Worm (Caenorhabditis elegans) whole organism, L3 larva: ENCODE data around the gene C25E10.7.

Source experiments
- ZK546.5 ChIP-seq: sonication (generic microtip); optimal IDR thresholded peaks from 2 replicates; lab custom pipeline; 2017; ENCODE audit warnings: missing biosample characterization, missing genetic modification characterization
- aly-2 ChIP-seq: fragments of 150-350 bp; optimal IDR thresholded peaks from 2 replicates; lab custom pipeline; 2014; ENCODE audit warnings: missing biosample characterization, missing genetic modification characterization
- ama-1 ChIP-seq: fragments of 150-350 bp; optimal IDR thresholded peaks from 2 replicates; lab custom pipeline; 2018
- ceh-28 ChIP-seq: fragments of 150-350 bp; optimal IDR thresholded peaks from 2 replicates; lab custom pipeline; 2014; ENCODE audit warnings: missing biosample characterization, missing genetic modification reagents, missing genetic modification characterization
- ceh-82 ChIP-seq: fragments of 150-350 bp; optimal IDR thresholded peaks from 2 replicates; lab custom pipeline; 2014; ENCODE audit warnings: missing biosample characterization, missing genetic modification characterization
- ceh-9 ChIP-seq: sonication (generic microtip); optimal IDR thresholded peaks from 2 replicates; lab custom pipeline; 2018; ENCODE audit warnings: missing biosample characterization, missing genetic modification characterization
- daf-12 ChIP-seq: fragments of 150-350 bp; optimal IDR thresholded peaks from 2 replicates; lab custom pipeline; 2014; ENCODE audit warnings: missing biosample characterization, missing genetic modification reagents, missing genetic modification characterization
- egl-5 ChIP-seq: fragments of 150-350 bp; optimal IDR thresholded peaks from 2 replicates; lab custom pipeline; 2017; ENCODE audit warnings: missing biosample characterization, missing genetic modification reagents, missing genetic modification characterization, inconsistent platforms
- elt-1 ChIP-seq: fragments of 150-350 bp; optimal IDR thresholded peaks from 2 replicates; lab custom pipeline; 2014; ENCODE audit warnings: missing biosample characterization, missing genetic modification characterization
- elt-2 ChIP-seq: sonication (generic microtip); optimal IDR thresholded peaks from 2 replicates; lab custom pipeline; 2016; ENCODE audit warnings: missing genetic modification reagents, mild to moderate bottlenecking, missing genetic modification characterization, missing compliant biosample characterization
- elt-3 ChIP-seq, 3 experiments: fragments of 150-350 bp in 1 of 3; sonication (generic microtip) in 2 of 3; optimal IDR thresholded peaks; 2 replicates in 2 of 3; 4 replicates in 1 of 3; lab custom pipeline; 2014 to 2017; ENCODE audit warnings: missing biosample characterization in 3 of 3, missing genetic modification characterization in 3 of 3
- eor-1 ChIP-seq, 2 experiments: fragments of 150-350 bp; optimal IDR thresholded peaks; 2 replicates each; lab custom pipeline; 2014 to 2018; ENCODE audit warnings: missing biosample characterization in 2 of 2, missing genetic modification characterization in 2 of 2
- fkh-10 ChIP-seq: sonication (generic microtip); optimal IDR thresholded peaks from 2 replicates; lab custom pipeline; 2017; ENCODE audit warnings: missing biosample characterization, missing genetic modification reagents, missing genetic modification characterization
- fos-1 ChIP-seq: fragments of 150-350 bp; optimal IDR thresholded peaks from 2 replicates; lab custom pipeline; 2014; ENCODE audit warnings: missing biosample characterization, missing genetic modification characterization
- hmg-11 ChIP-seq: sonication (generic microtip); optimal IDR thresholded peaks from 2 replicates; lab custom pipeline; 2016; ENCODE audit warnings: missing genetic modification characterization, missing compliant biosample characterization
- jun-1 ChIP-seq: fragments of 150-350 bp; optimal IDR thresholded peaks from 2 replicates; lab custom pipeline; 2014; ENCODE audit warnings: missing biosample characterization, missing genetic modification reagents, missing genetic modification characterization
- lin-15B ChIP-seq: fragments of 150-350 bp; optimal IDR thresholded peaks from 2 replicates; lab custom pipeline; 2014; ENCODE audit warnings: missing biosample characterization, missing genetic modification characterization
- lin-39 ChIP-seq: fragments of 150-350 bp; optimal IDR thresholded peaks from 2 replicates; lab custom pipeline; 2018; ENCODE audit warnings: missing biosample characterization, missing genetic modification reagents, missing genetic modification characterization
- mdl-1 ChIP-seq: fragments of 150-350 bp; optimal IDR thresholded peaks from 2 replicates; lab custom pipeline; 2014; ENCODE audit warnings: missing biosample characterization, missing genetic modification characterization
- mml-1 ChIP-seq: fragments of 150-350 bp; sonication (generic microtip); optimal IDR thresholded peaks from 3 replicates; lab custom pipeline; 2014; ENCODE audit warnings: missing biosample characterization, missing genetic modification characterization
- nfya-1 ChIP-seq: sonication (generic microtip); optimal IDR thresholded peaks from 2 replicates; lab custom pipeline; 2017; ENCODE audit warnings: missing genetic modification characterization, mild to moderate bottlenecking, missing compliant biosample characterization, antibody characterized with exemption, moderate library complexity; ENCODE audit not compliant: insufficient read depth
- nhr-11 ChIP-seq: fragments of 150-350 bp; optimal IDR thresholded peaks from 2 replicates; lab custom pipeline; 2014; ENCODE audit warnings: missing biosample characterization, missing genetic modification characterization
- nhr-237 ChIP-seq: fragments of 150-350 bp; optimal IDR thresholded peaks from 2 replicates; lab custom pipeline; 2014; ENCODE audit warnings: missing biosample characterization, missing genetic modification characterization
- nhr-25 ChIP-seq: sonication (generic microtip); optimal IDR thresholded peaks from 2 replicates; lab custom pipeline; 2017; ENCODE audit warnings: missing biosample characterization, missing genetic modification characterization
- nhr-77 ChIP-seq: fragments of 150-350 bp; optimal IDR thresholded peaks from 2 replicates; lab custom pipeline; 2014; ENCODE audit warnings: missing biosample characterization, missing genetic modification characterization
- pha-4 ChIP-seq: fragments of 150-350 bp; optimal IDR thresholded peaks from 2 replicates; lab custom pipeline; 2014; ENCODE audit warnings: missing biosample characterization, missing genetic modification reagents, missing genetic modification characterization
- pqm-1 ChIP-seq: fragments of 150-350 bp; optimal IDR thresholded peaks from 2 replicates; lab custom pipeline; 2017; ENCODE audit warnings: missing biosample characterization, missing genetic modification characterization, inconsistent platforms
- sea-2 ChIP-seq: fragments of 150-350 bp; sonication (generic microtip); optimal IDR thresholded peaks from 4 replicates; lab custom pipeline; 2014; ENCODE audit warnings: missing biosample characterization, missing genetic modification reagents, missing genetic modification characterization
- skn-1 ChIP-seq: fragments of 150-350 bp; optimal IDR thresholded peaks from 2 replicates; lab custom pipeline; 2014; ENCODE audit warnings: missing biosample characterization, missing genetic modification characterization
- snpc-4 ChIP-seq: fragments of 150-350 bp; optimal IDR thresholded peaks from 2 replicates; lab custom pipeline; 2014; ENCODE audit warnings: missing biosample characterization, missing genetic modification characterization
- unc-39 ChIP-seq: sonication (generic microtip); optimal IDR thresholded peaks from 4 replicates; lab custom pipeline; 2017; ENCODE audit warnings: missing biosample characterization, missing genetic modification characterization
- zag-1 ChIP-seq: fragments of 150-350 bp; optimal IDR thresholded peaks from 2 replicates; lab custom pipeline; 2014; ENCODE audit warnings: missing biosample characterization, missing genetic modification characterization
- ztf-11 ChIP-seq: fragments of 150-350 bp; optimal IDR thresholded peaks from 2 replicates; lab custom pipeline; 2014; ENCODE audit warnings: missing biosample characterization, missing genetic modification characterization
- ztf-4 ChIP-seq: fragments of 150-350 bp; optimal IDR thresholded peaks from 2 replicates; lab custom pipeline; 2014; ENCODE audit warnings: missing biosample characterization, missing genetic modification characterization

Gene C25E10.7

ce11 chrV:9047555-9048049 lies 3.4 kb downstream of the C25E10.7 start, which contains the start of gene C25E10.17:
Gene C25E10.17, minus strand, starts transcription at chrV:9047605.
- no peak for TF ChIP-seq ztf-4
- TF ChIP-seq nhr-11: peak; percentile 23
- TF ChIP-seq ZK546.5: no peak
- no peak for TF ChIP-seq aly-2
- no peak for TF ChIP-seq zag-1

ce11 chrV:9044871-9045270 lies 6.1 kb downstream of the C25E10.7 start, which contains the start of gene nhr-30:
Gene nhr-30, plus strand, starts transcription at chrV:9045171.
- TF ChIP-seq daf-12 (tag; lab: Kevin White, UChicago) (no peak), jun-1 (tag; lab: Kevin White, UChicago) (no peak), eor-1 (tag; optimal IDR thresholded peaks at IDR 0.05; lab: Kevin White, UChicago) (no peak), ceh-9 (no peak), fos-1 (tag; lab: Kevin White, UChicago) (no peak), lin-15B (no peak), egl-5 (tag; lab: Kevin White, UChicago) (no peak), fkh-10 (GFP tag; lab: Kevin White, UChicago) (no peak), ZK546.5 (no peak), snpc-4 (tag; lab: Kevin White, UChicago) (no peak), skn-1 (tag; lab: Kevin White, UChicago) (no peak), unc-39 (no peak)

- TF ChIP-seq nhr-25 (tag; lab: Kevin White, UChicago) (no peak), sea-2 (GFP tag; lab: Kevin White, UChicago) (no peak), nfya-1 (tag; lab: Kevin White, UChicago) (no peak), ceh-28 (no peak), mml-1 (tag; lab: Kevin White, UChicago) (no peak), mdl-1 (tag; lab: Kevin White, UChicago) (no peak), ztf-11 (tag; lab: Kevin White, UChicago) (no peak), snpc-4 (tag; lab: Kevin White, UChicago) (no peak), pqm-1 (tag; lab: Kevin White, UChicago) (no peak), egl-5 (tag; lab: Kevin White, UChicago) (no peak), elt-1 (tag; lab: Kevin White, UChicago) (no peak), ztf-4 (no peak), unc-39 (no peak), elt-3 (tag; optimal IDR thresholded peaks at IDR 0.05; lab: Kevin White, UChicago) (no peak), ceh-9 (no peak), hmg-11 (tag; lab: Kevin White, UChicago) (no peak), pha-4 (tag; lab: Kevin White, UChicago) (no peak), aly-2 (no peak)
- TF ChIP-seq, all 47 proteins: peak for 0
Measured at ce11 chrV:9041030-9041429, 10.0 kb downstream of the C25E10.7 start, which contains the start of gene cyp-33B1. Gene cyp-33B1, plus strand, starts transcription at chrV:9041330.

- no peak for TF ChIP-seq pqm-1 (tag; lab: Kevin White, UChicago)
- TF ChIP-seq ceh-9: no peak
- no peak for TF ChIP-seq mdl-1 (tag; lab: Kevin White, UChicago)
- TF ChIP-seq ztf-4: no peak
- no peak for TF ChIP-seq ama-1 (lab: Kevin White, UChicago)
- no peak for TF ChIP-seq fkh-10 (GFP tag; lab: Kevin White, UChicago)
- no peak for TF ChIP-seq unc-39
- TF ChIP-seq nhr-25 (tag; lab: Kevin White, UChicago): no peak
- TF ChIP-seq fos-1 (tag; lab: Kevin White, UChicago): no peak
- no peak for TF ChIP-seq aly-2
- TF ChIP-seq mml-1 (tag; lab: Kevin White, UChicago): no peak
- no peak for TF ChIP-seq snpc-4 (tag; lab: Kevin White, UChicago)
- no peak for TF ChIP-seq ZK546.5
- TF ChIP-seq lin-39 (tag; lab: Kevin White, UChicago): no peak
- TF ChIP-seq ceh-28: no peak
- no peak for TF ChIP-seq elt-1 (tag; lab: Kevin White, UChicago)
- TF ChIP-seq egl-5 (tag; lab: Kevin White, UChicago): no peak
- no peak for TF ChIP-seq nhr-77 (tag; lab: Kevin White, UChicago)
Measured at ce11 chrV:9035685-9036084, 15.3 kb downstream of the C25E10.7 start, which contains the start of gene srsx-34. Gene srsx-34, plus strand, starts transcription at chrV:9035985.

- no peak for TF ChIP-seq nhr-77 (tag; lab: Kevin White, UChicago)
- no peak for TF ChIP-seq ceh-82
- no peak for TF ChIP-seq mdl-1 (tag; lab: Kevin White, UChicago)
- no peak for TF ChIP-seq nhr-237
- no peak for TF ChIP-seq elt-2 (tag; lab: Kevin White, UChicago)
- TF ChIP-seq unc-39: no peak
- no peak for TF ChIP-seq daf-12 (tag; lab: Kevin White, UChicago)
Measured at ce11 chrV:9033267-9033666, 17.7 kb downstream of the C25E10.7 start, which contains the start of gene C25E10.4. Gene C25E10.4, plus strand, starts transcription at chrV:9033567.
